Fruit fly (Drosophila melanogaster): Measurements from ENCODE around the gene nonC.

nonC gene

DNA sequence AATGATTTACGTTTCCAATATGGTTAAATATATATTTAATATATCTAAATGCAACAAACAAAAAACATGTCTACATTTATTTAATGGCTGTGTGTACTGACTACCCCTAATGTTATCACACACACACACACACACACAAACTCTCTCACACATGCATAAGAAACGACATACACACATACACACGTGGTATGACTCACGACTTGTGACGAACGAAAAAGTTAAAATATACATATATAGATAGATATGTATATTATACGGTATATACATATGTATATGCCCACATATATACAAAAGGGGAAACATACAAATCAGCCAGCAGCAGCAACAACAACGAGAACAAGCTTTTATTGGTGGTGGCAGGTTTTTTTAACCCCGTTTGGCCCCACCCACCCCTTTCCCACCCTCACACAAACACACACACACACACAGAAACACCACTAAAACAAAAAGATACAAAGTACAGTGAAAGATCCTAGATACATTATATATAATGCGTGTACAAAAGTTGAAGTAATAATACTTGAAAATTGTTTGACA is 50.7 kb downstream of the nonC start:
- TF ChIP-seq CG15336 (GFP tag; IDR thresholded peaks at IDR 0.05) = 0 out of 2 replicates have a peak, but pooled peaks have one; percentile 8
- no peak for TF ChIP-seq spab (GFP tag; optimal IDR thresholded peaks at IDR 0.05)
- TF ChIP-seq cyc (GFP tag; optimal IDR thresholded peaks at IDR 0.05) = no peak
- peak; percentile 60 for TF ChIP-seq Eip78C (GFP tag)
- TF ChIP-seq CG3032 (tag; optimal IDR thresholded peaks at IDR 0.05) = peak; percentile 11
- TF ChIP-seq CG6163 (GFP tag; IDR thresholded peaks at IDR 0.05) = peak; percentile 5; the same call in 1 of the 3 replicates
- TF ChIP-seq pdm3 (GFP tag; optimal IDR thresholded peaks at IDR 0.05) = no peak
- peak; percentile 1 for TF ChIP-seq dsx (GFP tag; optimal IDR thresholded peaks at IDR 0.05; ENCODE audit: poor library complexity, severe bottlenecking)
- TF ChIP-seq CG8119 (GFP tag; IDR thresholded peaks at IDR 0.05) = peak; percentile 28; the same call in 1 of the 3 replicates
- TF ChIP-seq ss (GFP tag; optimal IDR thresholded peaks at IDR 0.05) = peak in 1 of 2 experiments; percentile 37

DNA sequence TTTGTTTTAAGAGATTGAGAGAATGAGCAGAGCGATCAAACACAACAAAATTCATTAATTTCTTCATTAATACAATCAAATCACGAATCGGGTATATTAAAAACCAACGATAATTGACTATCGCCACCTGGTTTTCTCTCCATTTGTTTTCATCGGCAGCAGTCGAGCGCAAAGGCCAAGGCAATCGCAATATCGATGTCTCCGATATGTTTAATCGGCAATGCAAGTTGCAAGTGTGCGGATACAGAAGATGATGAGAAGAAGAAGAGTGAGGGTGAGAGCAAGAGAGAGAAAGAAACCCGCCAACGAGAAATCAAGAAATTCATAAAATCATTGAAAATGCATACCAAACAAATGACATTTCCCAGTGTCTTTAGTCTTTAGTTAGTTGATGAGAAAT is 51.5 kb downstream of the nonC start:
- TF ChIP-seq CG15336 (GFP tag; IDR thresholded peaks at IDR 0.05) (0 out of 2 replicates have a peak, but pooled peaks have one; percentile 28), esn (GFP tag; optimal IDR thresholded peaks at IDR 0.05) (peak; percentile 29), fd85E (GFP tag; optimal IDR thresholded peaks at IDR 0.05) (no peak), Sox14 (GFP tag; optimal IDR thresholded peaks at IDR 0.05) (peak; percentile 47), CG6854 (GFP tag; optimal IDR thresholded peaks at IDR 0.05) (no peak), CG7368 (GFP tag; optimal IDR thresholded peaks at IDR 0.05) (no peak), svp (GFP tag) (peak; percentile 77), lz (GFP tag; optimal IDR thresholded peaks at IDR 0.05) (no peak), cyc (GFP tag; optimal IDR thresholded peaks at IDR 0.05) (no peak), Eip78C (GFP tag) (peak; percentile 11)

DNA sequence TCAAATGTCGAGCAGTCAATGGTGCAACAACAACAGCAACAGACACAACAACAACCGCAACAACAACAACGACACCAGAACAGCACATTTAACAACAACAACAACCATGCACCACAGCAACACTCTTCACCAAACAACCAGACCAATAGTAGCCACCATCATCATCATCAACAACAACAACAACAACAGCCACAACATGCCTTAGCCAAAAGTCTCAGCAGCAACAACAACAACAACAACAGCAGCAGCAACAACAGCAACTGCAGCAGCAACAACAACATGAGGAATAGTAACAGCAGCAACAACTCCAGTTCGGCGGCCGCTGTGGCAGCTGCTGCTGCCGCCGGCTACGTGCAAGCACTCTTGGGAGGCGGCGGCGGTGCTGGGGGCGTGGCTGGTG is 52.0 kb downstream of the nonC start:
- TF ChIP-seq vri (GFP tag; optimal IDR thresholded peaks at IDR 0.05) (no peak), CG3032 (tag; optimal IDR thresholded peaks at IDR 0.05) (no peak), cyc (GFP tag; optimal IDR thresholded peaks at IDR 0.05) (no peak), Ets21C (GFP tag; optimal IDR thresholded peaks at IDR 0.05) (no peak), CG4318 (GFP tag; optimal IDR thresholded peaks at IDR 0.05) (no peak), Smox (GFP tag; optimal IDR thresholded peaks at IDR 0.05) (no peak), ss (GFP tag; optimal IDR thresholded peaks at IDR 0.05) (no peak), OdsH (GFP tag; optimal IDR thresholded peaks at IDR 0.05) (no peak), Sox102F (GFP tag; optimal IDR thresholded peaks at IDR 0.05) (no peak), Met (GFP tag; optimal IDR thresholded peaks at IDR 0.05) (no peak), Gug (GFP tag; IDR thresholded peaks at IDR 0.05) (no peak), achi (GFP tag; optimal IDR thresholded peaks at IDR 0.05) (no peak), lz (GFP tag; optimal IDR thresholded peaks at IDR 0.05) (no peak), topi (GFP tag; optimal IDR thresholded peaks at IDR 0.05) (no peak), CG32006 (GFP tag; optimal IDR thresholded peaks at IDR 0.05) (no peak), Hr38 (GFP tag; optimal IDR thresholded peaks at IDR 0.05) (no peak)

Data from whole organism, prepupa.